Fruit fly (Drosophila melanogaster) whole organism, embryonic: ENCODE measurements around the gene CG31823.

Experiments
- Blimp-1 ChIP-seq: fragments of 200-800 bp; sonication (Bioruptor generic); optimal IDR thresholded peaks from 3 replicates; lab custom pipeline; 2018; ENCODE audit warnings: missing biosample characterization, missing genetic modification characterization, mild to moderate bottlenecking, moderate library complexity, missing genetic modification reagents
- C15 ChIP-seq: fragments of 200-800 bp; sonication (Bioruptor generic); IDR thresholded peaks from 3 replicates; pipeline ENCODE4 v1.3.6; 2022; ENCODE audit warnings: missing biosample characterization, missing genetic modification characterization
- CG11456 ChIP-seq: fragments of 200-800 bp; sonication (Bioruptor generic); IDR thresholded peaks from 3 replicates; pipeline ENCODE4 v1.3.6; 2022; ENCODE audit warnings: missing biosample characterization, missing genetic modification characterization
- CG12104 ChIP-seq: fragments of 200-800 bp; sonication (Bioruptor generic); optimal IDR thresholded peaks from 3 replicates; lab custom pipeline; 2016; ENCODE audit warnings: missing biosample characterization, missing genetic modification characterization
- CG12219 ChIP-seq: fragments of 200-800 bp; sonication (Bioruptor generic); optimal IDR thresholded peaks from 3 replicates; lab custom pipeline; 2018; ENCODE audit warnings: missing biosample characterization, mild to moderate bottlenecking, missing genetic modification characterization
- CG13287 ChIP-seq: fragments of 200-800 bp; sonication (Bioruptor generic); IDR thresholded peaks from 2 replicates; pipeline ENCODE4 v1.3.6; 2022; ENCODE audit warnings: missing biosample characterization, missing genetic modification characterization; ENCODE audit not compliant: partially characterized antibody
- CG1602 ChIP-seq: fragments of 200-800 bp; sonication (Bioruptor generic); optimal IDR thresholded peaks from 3 replicates; lab custom pipeline; 2016; ENCODE audit warnings: missing biosample characterization, missing genetic modification characterization
- CG16813 ChIP-seq: fragments of 200-800 bp; sonication (Bioruptor generic); IDR thresholded peaks from 3 replicates; pipeline ENCODE4 v1.3.6; 2022; ENCODE audit warnings: missing biosample characterization, missing genetic modification characterization; ENCODE audit not compliant: partially characterized antibody
- CG17802 ChIP-seq: fragments of 200-800 bp; sonication (Bioruptor generic); optimal IDR thresholded peaks from 2 replicates; lab custom pipeline; 2018; ENCODE audit warnings: missing biosample characterization, mild to moderate bottlenecking, missing genetic modification characterization, moderate library complexity
- CG17912 ChIP-seq: fragments of 200-800 bp; sonication (Bioruptor generic); optimal IDR thresholded peaks from 2 replicates; lab custom pipeline; 2018; ENCODE audit warnings: missing biosample characterization, mild to moderate bottlenecking, missing genetic modification characterization
- CG2116 ChIP-seq: fragments of 200-800 bp; sonication (Bioruptor generic); optimal IDR thresholded peaks from 3 replicates; lab custom pipeline; 2018; ENCODE audit warnings: missing biosample characterization, mild to moderate bottlenecking, missing genetic modification characterization
- CG2199 ChIP-seq: fragments of 200-800 bp; sonication (Bioruptor generic); IDR thresholded peaks from 3 replicates; pipeline ENCODE4 v1.3.6; 2022; ENCODE audit warnings: missing biosample characterization, missing genetic modification characterization
- CG30020 ChIP-seq: fragments of 200-800 bp; optimal IDR thresholded peaks from 2 replicates; lab custom pipeline; 2019; ENCODE audit warnings: missing biosample characterization, mild to moderate bottlenecking, missing genetic modification characterization, moderate library complexity
- CG32532 ChIP-seq: fragments of 200-800 bp; sonication (Bioruptor generic); IDR thresholded peaks from 2 replicates; pipeline ENCODE4 v1.3.6; 2022; ENCODE audit warnings: missing biosample characterization, missing genetic modification characterization
- CG32767 ChIP-seq: fragments of 200-800 bp; sonication (Bioruptor generic); IDR thresholded peaks from 2 replicates; pipeline ENCODE4 v1.3.6; 2022; ENCODE audit warnings: missing biosample characterization, missing genetic modification characterization
- CG5245 ChIP-seq: fragments of 200-800 bp; sonication (Bioruptor generic); optimal IDR thresholded peaks from 3 replicates; lab custom pipeline; 2016; ENCODE audit warnings: missing biosample characterization, missing genetic modification characterization
- CG6813 ChIP-seq: fragments of 200-800 bp; sonication (Bioruptor generic); optimal IDR thresholded peaks from 2 replicates; lab custom pipeline; 2017; ENCODE audit warnings: missing biosample characterization, missing genetic modification characterization, mild to moderate bottlenecking, moderate library complexity, missing genetic modification reagents
- CG7928 ChIP-seq: fragments of 200-800 bp; sonication (Bioruptor generic); optimal IDR thresholded peaks from 2 replicates; lab custom pipeline; 2017; ENCODE audit warnings: missing biosample characterization, mild to moderate bottlenecking, missing genetic modification characterization
- CG8359 ChIP-seq: fragments of 200-800 bp; sonication (Bioruptor generic); optimal IDR thresholded peaks from 2 replicates; lab custom pipeline; 2017; ENCODE audit warnings: missing biosample characterization, mild to moderate bottlenecking, missing genetic modification characterization, borderline replicate concordance
- CG8765 ChIP-seq: fragments of 200-800 bp; sonication (Bioruptor generic); IDR thresholded peaks from 2 replicates; pipeline ENCODE4 v1.3.6; 2022; ENCODE audit warnings: missing biosample characterization, missing genetic modification characterization
- Camta ChIP-seq: fragments of 200-800 bp; sonication (Bioruptor generic); optimal IDR thresholded peaks from 2 replicates; lab custom pipeline; 2016; ENCODE audit warnings: missing biosample characterization, missing genetic modification characterization
- D19A ChIP-seq: fragments of 200-800 bp; optimal IDR thresholded peaks from 3 replicates; lab custom pipeline; 2019; ENCODE audit warnings: missing biosample characterization, mild to moderate bottlenecking, missing genetic modification characterization, moderate library complexity
- E2f1 ChIP-seq: fragments of 200-800 bp; sonication (Bioruptor generic); IDR thresholded peaks from 2 replicates; pipeline ENCODE4 v1.3.6; 2022; ENCODE audit warnings: missing biosample characterization, missing genetic modification characterization
- Eip74EF ChIP-seq, 2 experiments: fragments of 200-800 bp in 1 of 2; fragments of >200 bp in 1 of 2; sonication (Bioruptor generic) in 1 of 2; optimal IDR thresholded peaks; 2 replicates each; lab custom pipeline; 2017 to 2019; ENCODE audit warnings: missing biosample characterization in 2 of 2, missing genetic modification characterization in 2 of 2, mild to moderate bottlenecking in 1 of 2, moderate library complexity in 1 of 2
- Ets65A ChIP-seq: fragments of 200-800 bp; sonication (Bioruptor generic); peaks from one replicate; lab custom pipeline; 2016; ENCODE audit warnings: missing biosample characterization, missing genetic modification characterization
- Jarid2 ChIP-seq: fragments of 200-800 bp; sonication (Bioruptor generic); optimal IDR thresholded peaks from 3 replicates; lab custom pipeline; 2017; ENCODE audit warnings: mild to moderate bottlenecking, missing biosample characterization, missing genetic modification reagents, missing genetic modification characterization
- Side ChIP-seq: fragments of 200-800 bp; sonication (Bioruptor generic); optimal IDR thresholded peaks from 2 replicates; lab custom pipeline; 2016; ENCODE audit warnings: missing biosample characterization, missing genetic modification characterization
- Sry-β ChIP-seq: fragments of 200-800 bp; sonication (Bioruptor generic); optimal IDR thresholded peaks from 2 replicates; lab custom pipeline; 2018; ENCODE audit warnings: missing biosample characterization, mild to moderate bottlenecking, missing genetic modification characterization, moderate library complexity
- Xbp1 ChIP-seq: fragments of 200-800 bp; sonication (Bioruptor generic); optimal IDR thresholded peaks from 3 replicates; lab custom pipeline; 2016; ENCODE audit warnings: missing biosample characterization, mild to moderate bottlenecking, missing genetic modification characterization
- bowl ChIP-seq: fragments of 200-800 bp; sonication (Bioruptor generic); IDR thresholded peaks from 2 replicates; pipeline ENCODE4 v1.3.6; 2022; ENCODE audit warnings: missing biosample characterization, missing genetic modification characterization
- br ChIP-seq: fragments of >200 bp; optimal IDR thresholded peaks from 2 replicates; lab custom pipeline; 2017
- da ChIP-seq: fragments of 200-800 bp; sonication (Bioruptor generic); optimal IDR thresholded peaks from 2 replicates; lab custom pipeline; 2016; ENCODE audit warnings: missing biosample characterization, missing genetic modification characterization
- dmrt99B ChIP-seq: fragments of 200-800 bp; sonication (Bioruptor generic); optimal IDR thresholded peaks from 2 replicates; lab custom pipeline; 2018; ENCODE audit warnings: missing biosample characterization, mild to moderate bottlenecking, missing genetic modification characterization, moderate library complexity
- eve ChIP-seq, 2 experiments: fragments of >200 bp; optimal IDR thresholded peaks; 2 replicates each; lab custom pipeline; 2017; ENCODE audit warnings: missing biosample characterization in 2 of 2, missing genetic modification characterization in 2 of 2
- gcm2 ChIP-seq: fragments of 200-800 bp; sonication (Bioruptor generic); optimal IDR thresholded peaks from 2 replicates; lab custom pipeline; 2016; ENCODE audit warnings: missing biosample characterization, missing genetic modification characterization
- gsb-n ChIP-seq: fragments of 200-800 bp; sonication (Bioruptor generic); optimal IDR thresholded peaks from 3 replicates; lab custom pipeline; 2018; ENCODE audit warnings: missing biosample characterization, mild to moderate bottlenecking, missing genetic modification characterization
- ham ChIP-seq: fragments of 200-800 bp; sonication (Bioruptor generic); IDR thresholded peaks from 2 replicates; pipeline ENCODE4 v1.3.6; 2022; ENCODE audit warnings: missing biosample characterization, missing genetic modification characterization
- insv ChIP-seq, 2 experiments: fragments of 200-800 bp; sonication (Bioruptor generic); optimal IDR thresholded peaks; 3 replicates each; lab custom pipeline; 2016 to 2018; ENCODE audit warnings: missing biosample characterization in 2 of 2, missing genetic modification characterization in 2 of 2
- inv ChIP-seq: fragments of 200-800 bp; sonication (Bioruptor generic); IDR thresholded peaks from 2 replicates; pipeline ENCODE4 v1.3.6; 2022; ENCODE audit warnings: missing biosample characterization, missing genetic modification characterization; ENCODE audit not compliant: partially characterized antibody
- ken ChIP-seq: fragments of 200-800 bp; sonication (Bioruptor generic); IDR thresholded peaks from 3 replicates; pipeline ENCODE4 v1.3.6; 2022; ENCODE audit warnings: missing biosample characterization, missing genetic modification characterization
- phol ChIP-seq: fragments of 200-800 bp; sonication (Bioruptor generic); optimal IDR thresholded peaks from 3 replicates; lab custom pipeline; 2018; ENCODE audit warnings: missing biosample characterization, mild to moderate bottlenecking, missing genetic modification characterization, moderate library complexity
- pita ChIP-seq: fragments of 200-800 bp; sonication (Bioruptor generic); optimal IDR thresholded peaks from 2 replicates; lab custom pipeline; 2017; ENCODE audit warnings: missing biosample characterization, mild to moderate bottlenecking, missing genetic modification characterization
- row ChIP-seq: fragments of 200-800 bp; sonication (Bioruptor generic); IDR thresholded peaks from 3 replicates; pipeline ENCODE4 v1.3.6; 2022; ENCODE audit warnings: missing biosample characterization, missing genetic modification characterization
- sisA ChIP-seq: fragments of 200-800 bp; sonication (Bioruptor generic); IDR thresholded peaks from 2 replicates; pipeline ENCODE4 v1.3.6; 2022; ENCODE audit warnings: missing biosample characterization, missing genetic modification characterization
- slou ChIP-seq: fragments of 200-800 bp; sonication (Bioruptor generic); optimal IDR thresholded peaks from 3 replicates; lab custom pipeline; 2016; ENCODE audit warnings: missing biosample characterization, missing genetic modification characterization
- slp2 ChIP-seq: fragments of 200-800 bp; sonication (Bioruptor generic); optimal IDR thresholded peaks from 2 replicates; lab custom pipeline; 2016; ENCODE audit warnings: missing biosample characterization, missing genetic modification characterization
- sob ChIP-seq: fragments of 200-800 bp; sonication (Bioruptor generic); IDR thresholded peaks from 2 replicates; pipeline ENCODE4 v1.3.6; 2022; ENCODE audit warnings: missing biosample characterization, missing genetic modification characterization
- stwl ChIP-seq: fragments of 200-800 bp; sonication (Bioruptor generic); optimal IDR thresholded peaks from 3 replicates; lab custom pipeline; 2018; ENCODE audit warnings: missing biosample characterization, mild to moderate bottlenecking, missing genetic modification characterization, moderate library complexity
- zen2 ChIP-seq: fragments of 200-800 bp; sonication (Bioruptor generic); IDR thresholded peaks from 3 replicates; pipeline ENCODE4 v1.3.6; 2022; ENCODE audit warnings: missing biosample characterization, missing genetic modification characterization; ENCODE audit not compliant: partially characterized antibody

Gene CG31823

DNA sequence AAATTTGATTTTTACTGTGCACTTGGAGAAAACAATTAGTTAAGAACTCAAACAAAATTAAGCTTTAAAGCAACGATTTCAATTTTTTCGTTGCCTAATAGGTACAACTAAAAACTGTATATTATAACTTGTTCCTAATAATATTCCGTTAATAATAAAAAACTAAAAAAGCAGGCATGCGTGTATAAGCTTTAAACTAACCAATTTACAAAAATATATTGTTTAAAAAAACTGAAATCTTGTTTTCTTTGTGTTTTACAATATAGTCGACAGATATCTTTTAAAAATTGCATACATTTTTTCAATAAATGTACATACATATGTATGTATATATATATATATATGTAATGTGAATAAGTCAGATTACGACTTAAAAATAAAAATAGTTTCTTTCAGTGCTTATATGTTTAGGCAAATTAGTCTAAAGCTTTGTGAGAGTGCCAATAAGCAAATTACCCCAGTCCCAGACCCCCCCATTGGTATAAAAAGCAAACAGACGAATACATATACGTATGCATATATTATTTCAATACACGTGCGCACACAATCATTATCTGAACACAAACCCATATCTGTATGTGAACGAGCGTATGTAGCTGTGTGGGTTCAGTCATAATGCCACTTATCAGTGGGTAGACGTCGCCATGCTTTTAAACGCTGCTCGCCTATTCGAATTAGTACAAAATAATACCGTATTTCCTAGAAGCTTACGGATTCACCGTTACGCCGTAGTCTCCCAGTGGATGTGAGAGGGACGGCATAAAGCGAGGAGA, 12.8 kb upstream of the CG31823 start (continued):
- TF ChIP-seq slou (GFP tag; lab: Kevin White, UChicago) (peak; percentile 26), CG8765 (no peak), Eip74EF (GFP tag; optimal IDR thresholded peaks at IDR 0.05; lab: Kevin White, UChicago) (peak in 1 of 2 experiments; percentile 84), D19A (tag; lab: Kevin White, UChicago) (peak; percentile 79), Jarid2 (GFP tag; lab: Kevin White, UChicago) (peak; percentile 54), CG32767 (GFP tag; lab: Robert Waterston, UW) (0 out of 2 replicates have a peak, but pooled peaks have one; percentile 33), CG30020 (peak; percentile 63), CG2199 (peak; percentile 97), Sry-β (GFP tag; lab: Kevin White, UChicago) (peak; percentile 2), stwl (no peak), CG1602 (GFP tag; lab: Kevin White, UChicago) (peak; percentile 78), gcm2 (GFP tag; lab: Kevin White, UChicago) (no peak), Blimp-1 (GFP tag; lab: Kevin White, UChicago) (no peak), insv (GFP tag; optimal IDR thresholded peaks at IDR 0.05; lab: Kevin White, UChicago) (no peak), sisA (peak; percentile 50), CG5245 (GFP tag; lab: Kevin White, UChicago) (peak; percentile 1), ken (GFP tag; lab: Robert Waterston, UW) (no peak), CG2116 (peak; percentile 20), Side (GFP tag; lab: Kevin White, UChicago) (no peak), CG16813 (GFP tag; lab: Robert Waterston, UW) (no peak), inv (no peak), CG12219 (no peak), Camta (GFP tag; lab: Kevin White, UChicago) (no peak), CG32532 (GFP tag; lab: Robert Waterston, UW) (0 out of 2 replicates have a peak, but pooled peaks have one; percentile 12), CG11456 (GFP tag; lab: Robert Waterston, UW) (peak; percentile 41; the same call in 1 of the 3 replicates), row (GFP tag; lab: Robert Waterston, UW) (peak; percentile 70), ham (GFP tag; lab: Robert Waterston, UW) (no peak), phol (tag; lab: Kevin White, UChicago) (peak; percentile 92), CG7928 (no peak), C15 (GFP tag; lab: Robert Waterston, UW) (no peak), E2f1 (peak; percentile 53), CG8359 (GFP tag; lab: Kevin White, UChicago) (peak; percentile 19), eve (GFP tag; optimal IDR thresholded peaks at IDR 0.05; lab: Kevin White, UChicago) (peak in 1 of 2 experiments; percentile 81), CG13287 (peak; percentile 38; the same call in 1 of the 2 replicates), zen2 (GFP tag; lab: Robert Waterston, UW) (no peak), da (GFP tag; lab: Kevin White, UChicago) (no peak), CG6813 (peak; percentile 3), dmrt99B (peak; percentile 86), slp2 (no peak), CG17912 (peak; percentile 39), sob (GFP tag; lab: Robert Waterston, UW) (no peak), Ets65A (GFP tag; lab: Kevin White, UChicago) (no peak), gsb-n (peak; percentile 61), bowl (GFP tag; lab: Robert Waterston, UW) (no peak), pita (no peak), br (no peak), CG12104 (GFP tag; lab: Kevin White, UChicago) (peak; percentile 78), Xbp1 (GFP tag; lab: Kevin White, UChicago) (peak; percentile 67), CG17802 (no peak)
